Worm (Caenorhabditis elegans) whole organism, young adult: ENCODE results near the gene C25H3.10.

Experiments
- B0019.2 ChIP-seq: fragments of 200-800 bp; sonication (Bioruptor generic); conservative IDR thresholded peaks from 2 replicates; pipeline ENCODE4 v1.3.6; 2022; ENCODE audit warnings: missing genetic modification reagents, missing genetic modification characterization, missing compliant biosample characterization
- C06A6.2 ChIP-seq: fragments of 200-800 bp; sonication (Bioruptor generic); conservative IDR thresholded peaks from 2 replicates; pipeline ENCODE4 v1.3.6; 2022; ENCODE audit warnings: missing genetic modification characterization, missing compliant biosample characterization
- D2030.7 ChIP-seq: fragments of 200-800 bp; sonication (Bioruptor generic); IDR thresholded peaks from 2 replicates; pipeline ENCODE4 v1.3.6; 2022; ENCODE audit warnings: missing genetic modification reagents, missing genetic modification characterization, missing compliant biosample characterization
- F23B12.7 ChIP-seq: sonication (generic microtip); optimal IDR thresholded peaks from 2 replicates; lab custom pipeline; 2017; ENCODE audit warnings: missing genetic modification characterization, mild to moderate bottlenecking, missing compliant biosample characterization, antibody characterized with exemption, moderate library complexity; ENCODE audit not compliant: insufficient read depth
- K12H6.12 ChIP-seq: fragments of 200-800 bp; sonication (Bioruptor generic); optimal IDR thresholded peaks from 2 replicates; lab custom pipeline; 2018; ENCODE audit warnings: mild to moderate bottlenecking, missing genetic modification characterization, missing compliant biosample characterization
- Y53F4B.3 ChIP-seq: fragments of 200-800 bp; sonication (Bioruptor generic); IDR thresholded peaks from 2 replicates; pipeline ENCODE4 v1.3.6; 2022; ENCODE audit warnings: missing genetic modification reagents, missing genetic modification characterization, missing compliant biosample characterization
- Y53G8AR.9 ChIP-seq: fragments of 200-800 bp; sonication (Bioruptor generic); conservative IDR thresholded peaks from 2 replicates; pipeline ENCODE4 v1.3.6; 2022; ENCODE audit warnings: missing genetic modification reagents, missing genetic modification characterization, missing compliant biosample characterization
- ZK185.1 ChIP-seq: sonication (generic microtip); optimal IDR thresholded peaks from 2 replicates; lab custom pipeline; 2016; ENCODE audit warnings: mild to moderate bottlenecking, missing genetic modification characterization, missing compliant biosample characterization; ENCODE audit not compliant: poor library complexity, severe bottlenecking
- attf-5 ChIP-seq: fragments of 200-800 bp; sonication (Bioruptor generic); optimal IDR thresholded peaks from 2 replicates; lab custom pipeline; 2018; ENCODE audit warnings: mild to moderate bottlenecking, missing genetic modification characterization, missing compliant biosample characterization
- cebp-1 ChIP-seq, 2 experiments: fragments of 200-800 bp in 1 of 2; sonication (Bioruptor generic) in 1 of 2; sonication (generic microtip) in 1 of 2; IDR thresholded peaks in 1 of 2; optimal IDR thresholded peaks in 1 of 2; 2 replicates each; pipeline versions ENCODE4 v1.3.6 to Lab custom; 2017 to 2022; ENCODE audit warnings: missing compliant biosample characterization in 2 of 2, missing genetic modification characterization in 2 of 2, mild to moderate bottlenecking in 1 of 2, missing genetic modification reagents in 1 of 2, moderate library complexity in 1 of 2
- cebp-2 ChIP-seq: fragments of 200-800 bp; sonication (Bioruptor generic); IDR thresholded peaks from 2 replicates; pipeline ENCODE4 v1.3.6; 2022; ENCODE audit warnings: missing genetic modification characterization, missing compliant biosample characterization
- ceh-100 ChIP-seq: fragments of 200-800 bp; sonication (Bioruptor generic); IDR thresholded peaks from 2 replicates; pipeline ENCODE4 v1.3.6; 2022; ENCODE audit warnings: missing genetic modification reagents, missing genetic modification characterization, missing compliant biosample characterization
- ceh-27 ChIP-seq: fragments of 200-800 bp; sonication (Bioruptor generic); optimal IDR thresholded peaks from 2 replicates; lab custom pipeline; 2018; ENCODE audit warnings: mild to moderate bottlenecking, missing genetic modification characterization, moderate library complexity, missing compliant biosample characterization
- dox-1 ChIP-seq: fragments of 200-800 bp; sonication (Bioruptor generic); IDR thresholded peaks from 2 replicates; pipeline ENCODE4 v1.3.6; 2022; ENCODE audit warnings: missing genetic modification reagents, missing genetic modification characterization, missing compliant biosample characterization
- dpl-1 ChIP-seq: fragments of 150-350 bp; optimal IDR thresholded peaks from 2 replicates; lab custom pipeline; 2014; ENCODE audit warnings: missing biosample characterization, missing genetic modification reagents, missing genetic modification characterization
- efl-1 ChIP-seq: fragments of 150-350 bp; optimal IDR thresholded peaks from 2 replicates; lab custom pipeline; 2014; ENCODE audit warnings: missing biosample characterization, missing genetic modification reagents, missing genetic modification characterization
- egl-44 ChIP-seq: fragments of 200-800 bp; sonication (Bioruptor generic); IDR thresholded peaks from 2 replicates; pipeline ENCODE4 v1.3.6; 2022; ENCODE audit warnings: missing genetic modification reagents, missing genetic modification characterization, missing compliant biosample characterization
- ekl-4 ChIP-seq: fragments of 200-800 bp; sonication (Bioruptor generic); IDR thresholded peaks from 2 replicates; pipeline ENCODE4 v1.3.6; 2022; ENCODE audit warnings: missing genetic modification reagents, missing genetic modification characterization, missing compliant biosample characterization
- gei-17 ChIP-seq: fragments of 200-800 bp; sonication (Bioruptor generic); optimal IDR thresholded peaks from 2 replicates; lab custom pipeline; 2018; ENCODE audit warnings: mild to moderate bottlenecking, missing genetic modification characterization, missing compliant biosample characterization
- hmg-1.2 ChIP-seq: fragments of 200-800 bp; sonication (Bioruptor generic); IDR thresholded peaks from 2 replicates; pipeline ENCODE4 v1.3.6; 2022; ENCODE audit warnings: missing genetic modification reagents, missing genetic modification characterization, missing compliant biosample characterization
- let-607 ChIP-seq, 2 experiments: fragments of 200-800 bp in 1 of 2; sonication (Bioruptor generic) in 1 of 2; sonication (generic microtip) in 1 of 2; optimal IDR thresholded peaks; 2 replicates each; lab custom pipeline; 2016 to 2018; ENCODE audit warnings: mild to moderate bottlenecking in 2 of 2, missing compliant biosample characterization in 2 of 2, missing genetic modification characterization in 2 of 2, moderate library complexity in 2 of 2, missing genotype in 1 of 2
- lin-35 ChIP-seq, 3 experiments: fragments of 150-350 bp in 2 of 3; sonication (generic microtip) in 1 of 3; optimal IDR thresholded peaks; 2 replicates each; lab custom pipeline; 2014 to 2018; ENCODE audit warnings: missing biosample characterization in 3 of 3, missing genetic modification characterization in 3 of 3, missing genetic modification reagents in 3 of 3
- lin-40 ChIP-seq: sonication (generic microtip); optimal IDR thresholded peaks from 2 replicates; lab custom pipeline; 2016; ENCODE audit warnings: missing genetic modification characterization, mild to moderate bottlenecking, missing compliant biosample characterization, missing genotype, missing genetic modification reagents
- lin-54 ChIP-seq: fragments of 200-800 bp; sonication (Bioruptor generic); optimal IDR thresholded peaks from 2 replicates; lab custom pipeline; 2018; ENCODE audit warnings: mild to moderate bottlenecking, missing genetic modification characterization, missing compliant biosample characterization
- lir-1 ChIP-seq: fragments of 200-800 bp; sonication (Bioruptor generic); conservative IDR thresholded peaks from 2 replicates; pipeline ENCODE4 v1.3.6; 2022; ENCODE audit warnings: missing genetic modification reagents, missing genetic modification characterization, missing compliant biosample characterization
- lsl-1 ChIP-seq: fragments of 200-800 bp; sonication (Bioruptor generic); optimal IDR thresholded peaks from 2 replicates; lab custom pipeline; 2018; ENCODE audit warnings: mild to moderate bottlenecking, missing genetic modification characterization, moderate library complexity, missing compliant biosample characterization
- lsy-27 ChIP-seq: sonication (generic microtip); optimal IDR thresholded peaks from 2 replicates; lab custom pipeline; 2017; ENCODE audit warnings: missing genetic modification characterization, mild to moderate bottlenecking, missing compliant biosample characterization, antibody characterized with exemption, missing genotype, borderline replicate concordance; ENCODE audit not compliant: insufficient read depth
- madf-3 ChIP-seq: fragments of 200-800 bp; sonication (Bioruptor generic); IDR thresholded peaks from 2 replicates; pipeline ENCODE4 v1.3.6; 2022; ENCODE audit warnings: missing genetic modification reagents, missing genetic modification characterization, missing compliant biosample characterization
- madf-6 ChIP-seq: fragments of 200-800 bp; sonication (Bioruptor generic); IDR thresholded peaks from 2 replicates; pipeline ENCODE4 v1.3.6; 2022; ENCODE audit warnings: missing genetic modification reagents, missing genetic modification characterization, missing compliant biosample characterization
- mcd-1 ChIP-seq: fragments of 200-800 bp; sonication (Bioruptor generic); IDR thresholded peaks from 2 replicates; pipeline ENCODE4 v1.3.6; 2022; ENCODE audit warnings: missing genetic modification reagents, missing genetic modification characterization, missing compliant biosample characterization
- mes-4 ChIP-seq: sonication (generic microtip); optimal IDR thresholded peaks from 2 replicates; lab custom pipeline; 2016; ENCODE audit warnings: missing genotype, missing genetic modification characterization, missing compliant biosample characterization
- nfyb-1 ChIP-seq: fragments of 200-800 bp; sonication (Bioruptor generic); IDR thresholded peaks from 2 replicates; pipeline ENCODE4 v1.3.6; 2022; ENCODE audit warnings: missing genetic modification reagents, missing genetic modification characterization, missing compliant biosample characterization
- nhr-80 ChIP-seq: sonication (generic microtip); optimal IDR thresholded peaks from 2 replicates; lab custom pipeline; 2016; ENCODE audit warnings: missing genetic modification characterization, missing compliant biosample characterization
- rec-8 ChIP-seq, 2 experiments: sonication (generic microtip); optimal IDR thresholded peaks; 2 replicates each; lab custom pipeline; 2016; ENCODE audit warnings: mild to moderate bottlenecking in 2 of 2, missing genetic modification characterization in 2 of 2, missing genetic modification reagents in 2 of 2, missing genotype in 2 of 2, missing biosample characterization in 1 of 2, missing compliant biosample characterization in 1 of 2, moderate library complexity in 1 of 2
- snpc-1.3 ChIP-seq: sonication (generic microtip); optimal IDR thresholded peaks from 2 replicates; lab custom pipeline; 2017; ENCODE audit warnings: missing genetic modification characterization, mild to moderate bottlenecking, missing compliant biosample characterization, antibody characterized with exemption, moderate library complexity, missing genotype, missing genetic modification reagents; ENCODE audit not compliant: insufficient read depth
- snpc-3.4 ChIP-seq: sonication (generic microtip); optimal IDR thresholded peaks from 2 replicates; lab custom pipeline; 2017; ENCODE audit warnings: missing genetic modification characterization, mild to moderate bottlenecking, missing compliant biosample characterization, antibody characterized with exemption, moderate library complexity, missing genotype, missing genetic modification reagents
- snpc-4 ChIP-seq, 5 experiments: fragments of 150-350 bp in 1 of 5; sonication (generic microtip) in 4 of 5; optimal IDR thresholded peaks; 2 replicates each; lab custom pipeline; 2014 to 2018; ENCODE audit warnings: missing genetic modification characterization in 5 of 5, missing biosample characterization in 3 of 5, antibody characterized with exemption in 2 of 5, mild to moderate bottlenecking in 2 of 5, missing compliant biosample characterization in 2 of 5, missing genotype in 2 of 5, moderate library complexity in 2 of 5, missing genetic modification reagents in 1 of 5
- tbp1 ChIP-seq: fragments of 200-800 bp; sonication (Bioruptor generic); optimal IDR thresholded peaks from 2 replicates; lab custom pipeline; 2018; ENCODE audit warnings: mild to moderate bottlenecking, missing genetic modification characterization, missing compliant biosample characterization
- ztf-18 ChIP-seq: sonication (generic microtip); optimal IDR thresholded peaks from 2 replicates; lab custom pipeline; 2016; ENCODE audit warnings: missing genotype, mild to moderate bottlenecking, missing genetic modification characterization, missing compliant biosample characterization
- ztf-26 ChIP-seq: sonication (generic microtip); optimal IDR thresholded peaks from 2 replicates; lab custom pipeline; 2017; ENCODE audit warnings: missing genetic modification characterization, missing compliant biosample characterization
- ztf-6 ChIP-seq: fragments of 200-800 bp; sonication (Bioruptor generic); IDR thresholded peaks from 2 replicates; pipeline ENCODE4 v1.3.6; 2022; ENCODE audit warnings: missing genetic modification reagents, missing genetic modification characterization, missing compliant biosample characterization

Gene C25H3.10

DNA sequence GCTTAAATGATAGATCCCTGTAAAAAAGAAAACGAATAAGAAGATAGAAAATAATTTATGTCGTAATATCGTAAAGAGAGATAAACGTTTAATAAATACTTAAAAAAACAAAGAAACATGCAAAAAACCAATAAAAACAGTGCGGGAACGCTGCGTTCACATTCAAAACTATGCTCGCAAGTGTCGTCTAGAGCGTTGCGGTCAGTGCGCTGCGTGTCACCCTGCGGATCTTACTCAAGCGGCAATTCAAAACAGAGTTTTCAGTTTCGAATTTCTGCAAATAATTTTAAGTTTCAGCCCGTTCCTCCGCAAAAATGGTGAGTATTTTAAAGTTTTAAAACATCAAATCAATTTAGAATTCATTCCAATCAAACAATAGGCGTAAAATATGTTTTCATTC, 16.0 kb upstream of the C25H3.10 start, which contains the start of the genes tiar-1 and lelo-4:
TSS of gene tiar-1 (minus strand) at position 17 of the 400 bp plus-strand sequence.
TSS of gene lelo-4 (plus strand) at position 118 of the 400 bp plus-strand sequence.
- TF ChIP-seq lin-40 (tag; lab: Kevin White, UChicago) (peak; percentile 16), dpl-1 (GFP tag; lab: Kevin White, UChicago) (peak; percentile 73), egl-44 (GFP tag; lab: Robert Waterston, UW) (no peak), ZK185.1 (tag; lab: Kevin White, UChicago) (peak; percentile 29), efl-1 (GFP tag; lab: Kevin White, UChicago) (peak; percentile 72), Y53G8AR.9 (GFP tag; lab: Robert Waterston, UW) (no peak), D2030.7 (GFP tag; lab: Robert Waterston, UW) (peak; percentile 19; the same call in 1 of the 2 replicates), C06A6.2 (no peak), gei-17 (GFP tag; lab: Kevin White, UChicago) (no peak), cebp-2 (no peak), mcd-1 (GFP tag; lab: Robert Waterston, UW) (0 out of 2 replicates have a peak, but pooled peaks have one; percentile 45), dox-1 (peak; percentile 47; the same call in 1 of the 2 replicates), ztf-6 (GFP tag; lab: Robert Waterston, UW) (no peak), K12H6.12 (peak; percentile 38), mes-4 (tag; lab: Kevin White, UChicago) (no peak), ztf-26 (tag; lab: Kevin White, UChicago) (no peak), lsl-1 (peak; percentile 14), madf-6 (peak; percentile 53; the same call in 1 of the 2 replicates), lin-54 (GFP tag; lab: Kevin White, UChicago) (peak; percentile 93), lsy-27 (peak; percentile 48), ceh-100 (GFP tag; lab: Robert Waterston, UW) (peak; percentile 44; the same call in 1 of the 2 replicates), snpc-3.4 (tag; lab: Kevin White, UChicago) (peak; percentile 72), nhr-80 (peak; percentile 27), lir-1 (GFP tag; lab: Robert Waterston, UW) (no peak), attf-5 (GFP tag; lab: Kevin White, UChicago) (peak; percentile 64), tbp1 (GFP tag; lab: Kevin White, UChicago) (peak; percentile 16), Y53F4B.3 (no peak), cebp-1 (GFP tag; IDR thresholded peaks at IDR 0.05; lab: Robert Waterston, UW) (no peak), cebp-1 (tag; optimal IDR thresholded peaks at IDR 0.05; lab: Kevin White, UChicago) (peak; percentile 42), snpc-4 (GFP tag; optimal IDR thresholded peaks at IDR 0.05; lab: Kevin White, UChicago) (peak; percentile 4), snpc-4 (tag; optimal IDR thresholded peaks at IDR 0.05; lab: Kevin White, UChicago) (peak in 3 of 4 experiments; percentile 27 to 63 (median 62)), nfyb-1 (GFP tag; lab: Robert Waterston, UW) (peak; percentile 61; the same call in 1 of the 2 replicates), rec-8 (tag; optimal IDR thresholded peaks at IDR 0.05; lab: Kevin White, UChicago) (no peak), F23B12.7 (peak; percentile 86), madf-3 (GFP tag; lab: Robert Waterston, UW) (peak; percentile 99), ceh-27 (GFP tag; lab: Kevin White, UChicago) (peak; percentile 78), B0019.2 (GFP tag; lab: Robert Waterston, UW) (no peak), lin-35 (GFP tag; optimal IDR thresholded peaks at IDR 0.05; lab: Kevin White, UChicago) (peak in 1 of 3 experiments; percentile 62), ekl-4 (GFP tag; lab: Robert Waterston, UW) (0 out of 2 replicates have a peak, but pooled peaks have one; percentile 31), let-607 (tag; optimal IDR thresholded peaks at IDR 0.05; lab: Kevin White, UChicago) (peak in 1 of 2 experiments; percentile 10), ztf-18 (tag; lab: Kevin White, UChicago) (no peak), snpc-1.3 (tag; lab: Kevin White, UChicago) (peak; percentile 52), hmg-1.2 (GFP tag; lab: Robert Waterston, UW) (peak; percentile 43; the same call in 1 of the 2 replicates)
